Worm (Caenorhabditis elegans): ENCODE data around the gene T19C4.24.

ce11 chrV:11180951-11181350 is 34.1 kb upstream of the T19C4.24 start:
- no peak for TF ChIP-seq unc-62 (GFP tag; optimal IDR thresholded peaks at IDR 0.05)
- no peak for TF ChIP-seq rnt-1 (tag; optimal IDR thresholded peaks at IDR 0.05)
- no peak for TF ChIP-seq aha-1 (tag; optimal IDR thresholded peaks at IDR 0.05)

Measured in whole organism, L1 larva.